Worm (Caenorhabditis elegans) whole organism, L2 larva: ENCODE measurements around the gene gst-17.

Experiments used
- ceh-82 ChIP-seq: fragments of 150-350 bp; optimal IDR thresholded peaks from 2 replicates; lab custom pipeline; 2014; ENCODE audit warnings: missing biosample characterization, missing genetic modification characterization
- elt-1 ChIP-seq: fragments of 150-350 bp; optimal IDR thresholded peaks from 2 replicates; lab custom pipeline; 2014; ENCODE audit warnings: missing biosample characterization, missing genetic modification characterization
- elt-3 ChIP-seq: sonication (generic microtip); optimal IDR thresholded peaks from 2 replicates; lab custom pipeline; 2017; ENCODE audit warnings: missing biosample characterization, missing genetic modification characterization
- gmeb-1 ChIP-seq: fragments of 150-350 bp; optimal IDR thresholded peaks from 2 replicates; lab custom pipeline; 2014; ENCODE audit warnings: missing biosample characterization, missing genetic modification characterization
- lsy-2 ChIP-seq, 2 experiments: fragments of 150-350 bp in 1 of 2; sonication (generic microtip) in 1 of 2; optimal IDR thresholded peaks; 2 replicates each; lab custom pipeline; 2014 to 2017; ENCODE audit warnings: missing biosample characterization in 2 of 2, missing genetic modification characterization in 2 of 2
- mbf-1 ChIP-seq: sonication (generic microtip); optimal IDR thresholded peaks from 2 replicates; lab custom pipeline; 2017; ENCODE audit warnings: missing biosample characterization, missing genetic modification characterization
- mdl-1 ChIP-seq, 2 experiments: fragments of 150-350 bp in 1 of 2; sonication (generic microtip) in 1 of 2; optimal IDR thresholded peaks; 2 replicates each; lab custom pipeline; 2017; ENCODE audit warnings: missing biosample characterization in 2 of 2, missing genetic modification characterization in 2 of 2
- nhr-23 ChIP-seq: fragments of 150-350 bp; optimal IDR thresholded peaks from 2 replicates; lab custom pipeline; 2014; ENCODE audit warnings: missing biosample characterization, missing genetic modification reagents, missing genetic modification characterization
- nhr-237 ChIP-seq: fragments of 150-350 bp; optimal IDR thresholded peaks from 2 replicates; lab custom pipeline; 2014; ENCODE audit warnings: missing biosample characterization, missing genetic modification characterization
- peb-1 ChIP-seq: fragments of 150-350 bp; optimal IDR thresholded peaks from 2 replicates; lab custom pipeline; 2014; ENCODE audit warnings: missing biosample characterization, missing genetic modification characterization
- skn-1 ChIP-seq: sonication (generic microtip); optimal IDR thresholded peaks from 2 replicates; lab custom pipeline; 2017; ENCODE audit warnings: missing biosample characterization, missing genetic modification characterization
- sma-9 ChIP-seq, 2 experiments: fragments of 150-350 bp in 1 of 2; sonication (generic microtip) in 1 of 2; optimal IDR thresholded peaks; 2 replicates each; lab custom pipeline; 2014 to 2016; ENCODE audit warnings: missing genetic modification characterization in 2 of 2, mild to moderate bottlenecking in 1 of 2, missing biosample characterization in 1 of 2, missing compliant biosample characterization in 1 of 2, missing genetic modification reagents in 1 of 2, moderate library complexity in 1 of 2
- snpc-4 ChIP-seq: fragments of 150-350 bp; optimal IDR thresholded peaks from 2 replicates; lab custom pipeline; 2014; ENCODE audit warnings: missing biosample characterization, missing genetic modification characterization

DNA sequence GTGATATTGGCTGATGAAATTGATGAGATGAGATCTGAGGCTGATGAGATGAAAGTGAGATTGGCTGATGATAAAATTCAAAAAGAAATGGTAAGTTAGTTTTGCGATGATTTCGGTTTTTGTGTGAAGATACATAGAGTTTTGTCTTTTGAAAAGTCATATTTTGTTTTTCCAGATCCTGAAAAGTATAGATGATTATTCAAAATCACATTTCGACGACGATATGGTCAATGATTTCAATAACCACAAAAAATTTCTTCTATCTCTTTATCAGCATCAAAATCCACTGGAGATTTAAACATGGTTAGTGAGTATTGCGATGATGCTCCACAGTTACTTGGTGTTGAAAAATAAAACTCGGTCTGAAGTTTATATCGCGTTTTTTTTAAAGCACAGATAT, 29.7 kb downstream of the gst-17 start, which contains the start of gene csp-1:
- TF ChIP-seq elt-1: no peak
- no peak for TF ChIP-seq ceh-82 (tag; lab: Kevin White, UChicago)
- TF ChIP-seq mbf-1: no peak
- no peak for TF ChIP-seq nhr-237
- no peak for TF ChIP-seq nhr-23
- no peak for TF ChIP-seq lsy-2 (tag; optimal IDR thresholded peaks at IDR 0.05; lab: Kevin White, UChicago)
- TF ChIP-seq mdl-1 (tag; optimal IDR thresholded peaks at IDR 0.05; lab: Kevin White, UChicago): no peak
- no peak for TF ChIP-seq gmeb-1 (tag; lab: Kevin White, UChicago)
- no peak for TF ChIP-seq peb-1 (tag; lab: Kevin White, UChicago)
- no peak for TF ChIP-seq snpc-4 (tag; lab: Kevin White, UChicago)
- TF ChIP-seq skn-1 (tag; lab: Kevin White, UChicago): no peak
- TF ChIP-seq elt-3 (tag; lab: Kevin White, UChicago): no peak
- no peak for TF ChIP-seq sma-9 (GFP tag; optimal IDR thresholded peaks at IDR 0.05; lab: Kevin White, UChicago)
- no peak for TF ChIP-seq sma-9 (tag; optimal IDR thresholded peaks at IDR 0.05; lab: Kevin White, UChicago)
